Worm (Caenorhabditis elegans) whole organism, L4/young adult: ENCODE data around the gene C33F10.12.

Experiments
- dao-5 ChIP-seq: sonication (generic microtip); optimal IDR thresholded peaks from 2 replicates; lab custom pipeline; 2016; ENCODE audit warnings: missing genotype, missing genetic modification characterization, moderate library complexity, missing compliant biosample characterization
- him-1 ChIP-seq: sonication (generic microtip); optimal IDR thresholded peaks from 2 replicates; lab custom pipeline; 2016; ENCODE audit warnings: missing genotype, missing genetic modification reagents, missing genetic modification characterization, missing compliant biosample characterization

- TF ChIP-seq him-1 (tag; lab: Kevin White, UChicago) (no peak), dao-5 (tag; lab: Kevin White, UChicago) (no peak)
Measured at ce11 chrII:4856113-4856512, 18.6 kb upstream of the C33F10.12 start.
